Fruit fly (Drosophila melanogaster): ENCODE measurements around the gene CG11694.

Gene CG11694

dm6 chr3R:8354458-8354857 is 42.5 kb upstream of the CG11694 start (continued):
- TF ChIP-seq Bdp1 (GFP tag; optimal IDR thresholded peaks at IDR 0.05) = no peak
- TF ChIP-seq CG8388 (GFP tag; optimal IDR thresholded peaks at IDR 0.05) = peak; percentile 19
- no peak for TF ChIP-seq Lhr (GFP tag; optimal IDR thresholded peaks at IDR 0.05)
- no peak for TF ChIP-seq tx (GFP tag; optimal IDR thresholded peaks at IDR 0.05)
- TF ChIP-seq unpg (GFP tag; optimal IDR thresholded peaks at IDR 0.05) = peak; percentile 66
- no peak for TF ChIP-seq dmrt11E (tag; optimal IDR thresholded peaks at IDR 0.05)
- TF ChIP-seq pum (GFP tag; optimal IDR thresholded peaks at IDR 0.05) = no peak
- TF ChIP-seq gsb-n (tag; optimal IDR thresholded peaks at IDR 0.05) = peak; percentile 1
- no peak for TF ChIP-seq CG4617 (GFP tag; optimal IDR thresholded peaks at IDR 0.05; ENCODE audit: borderline replicate concordance)
- TF ChIP-seq Ptx1 (GFP tag; IDR thresholded peaks at IDR 0.05) = peak; percentile 79
- TF ChIP-seq Poxn (GFP tag; IDR thresholded peaks at IDR 0.05) = 0 out of 2 replicates have a peak, but pooled peaks have one; percentile 14
- no peak for TF ChIP-seq CG14860 (GFP tag; IDR thresholded peaks at IDR 0.05; ENCODE audit: partially characterized antibody)
- TF ChIP-seq CG11723 (GFP tag; optimal IDR thresholded peaks at IDR 0.05) = no peak
- TF ChIP-seq chn (GFP tag; optimal IDR thresholded peaks at IDR 0.05) = no peak
- no peak for TF ChIP-seq NC2α (GFP tag; optimal IDR thresholded peaks at IDR 0.05)
- TF ChIP-seq abd-A (tag; optimal IDR thresholded peaks at IDR 0.05) = no peak
- peak; percentile 23; the same call in 1 of the 2 replicates for TF ChIP-seq ara (GFP tag; IDR thresholded peaks at IDR 0.05)
- no peak for TF ChIP-seq wek (GFP tag; optimal IDR thresholded peaks at IDR 0.05)
- peak; percentile 7 for TF ChIP-seq run (tag; optimal IDR thresholded peaks at IDR 0.05)
- TF ChIP-seq E2f1 (GFP tag; IDR thresholded peaks at IDR 0.05) = peak; percentile 38; the same call in 1 of the 2 replicates
- TF ChIP-seq Eip74EF (GFP tag; optimal IDR thresholded peaks at IDR 0.05) = peak in 1 of 2 experiments; percentile 74
- no peak for TF ChIP-seq CG15011 (GFP tag; optimal IDR thresholded peaks at IDR 0.05)
- no peak for TF ChIP-seq CG12744 (GFP tag; optimal IDR thresholded peaks at IDR 0.05)
- TF ChIP-seq CG3847 (GFP tag; IDR thresholded peaks at IDR 0.05) = peak; percentile 52; the same call in 1 of the 2 replicates
- TF ChIP-seq Usf (GFP tag; optimal IDR thresholded peaks at IDR 0.05) = no peak
- TF ChIP-seq CG2875 (GFP tag; optimal IDR thresholded peaks at IDR 0.05) = no peak
- TF ChIP-seq danr (GFP tag; IDR thresholded peaks at IDR 0.05) = 0 out of 2 replicates have a peak, but pooled peaks have one; percentile 41
- TF ChIP-seq Ets97D (GFP tag; optimal IDR thresholded peaks at IDR 0.05) = no peak
- no peak for TF ChIP-seq h (optimal IDR thresholded peaks at IDR 0.05)
- no peak for TF ChIP-seq CG10565 (GFP tag; optimal IDR thresholded peaks at IDR 0.05)
- TF ChIP-seq CG11398 (GFP tag; optimal IDR thresholded peaks at IDR 0.05) = no peak
- no peak for TF ChIP-seq pan (optimal IDR thresholded peaks at IDR 0.05)
- TF ChIP-seq pan (GFP tag; optimal IDR thresholded peaks at IDR 0.05 in 1 of 2, IDR thresholded peaks at IDR 0.05 in 1 of 2) = peak in 1 of 2 experiments; percentile 80
- peak; percentile 39; the same call in 1 of the 4 replicates for TF ChIP-seq Gug (GFP tag; IDR thresholded peaks at IDR 0.05)
- no peak for TF ChIP-seq BEAF-32 (GFP tag; optimal IDR thresholded peaks at IDR 0.05)
- no peak for TF ChIP-seq Atf3 (GFP tag; optimal IDR thresholded peaks at IDR 0.05)
- TF ChIP-seq corto (GFP tag; optimal IDR thresholded peaks at IDR 0.05) = no peak
- TF ChIP-seq CG2199 (GFP tag; IDR thresholded peaks at IDR 0.05) = no peak
- TF ChIP-seq CG4282 (GFP tag; optimal IDR thresholded peaks at IDR 0.05) = no peak
- peak; percentile 39 for TF ChIP-seq CG12391 (tag; optimal IDR thresholded peaks at IDR 0.05)
- TF ChIP-seq CG7357 (GFP tag; IDR thresholded peaks at IDR 0.05) = no peak
- peak; percentile 49 for TF ChIP-seq CG13424 (tag; optimal IDR thresholded peaks at IDR 0.05)
- TF ChIP-seq NfI (GFP tag; optimal IDR thresholded peaks at IDR 0.05) = peak; percentile 61
- TF ChIP-seq CG4730 (GFP tag; IDR thresholded peaks at IDR 0.05) = peak; percentile 47
- TF ChIP-seq sisA (GFP tag; IDR thresholded peaks at IDR 0.05) = peak; percentile 68
- TF ChIP-seq Jarid2 (GFP tag; optimal IDR thresholded peaks at IDR 0.05) = no peak
- TF ChIP-seq eyg (GFP tag; optimal IDR thresholded peaks at IDR 0.05) = no peak
- no peak for TF ChIP-seq pho (GFP tag; optimal IDR thresholded peaks at IDR 0.05)
- no peak for TF ChIP-seq Scr (GFP tag; IDR thresholded peaks at IDR 0.05; ENCODE audit: partially characterized antibody)
- TF ChIP-seq CG15601 (tag; optimal IDR thresholded peaks at IDR 0.05) = no peak
- no peak for TF ChIP-seq Hand (GFP tag; optimal IDR thresholded peaks at IDR 0.05)

All from whole organism, embryonic.